Worm (Caenorhabditis elegans): ENCODE measurements around the gene F09B9.5.

F09B9.5 gene

ce11 chrX:10132546-10133032, 22.0 kb upstream of the F09B9.5 start (continued):
- TF ChIP-seq odd-2 (tag; optimal IDR thresholded peaks at IDR 0.05), result peak; percentile 42

- TF ChIP-seq nhr-11 (tag; optimal IDR thresholded peaks at IDR 0.05) (no peak), K09A11.1 (tag; optimal IDR thresholded peaks at IDR 0.05; ENCODE audit: insufficient read depth) (no peak), che-1 (tag; optimal IDR thresholded peaks at IDR 0.05) (no peak), zip-5 (tag; optimal IDR thresholded peaks at IDR 0.05) (no peak), ceh-24 (tag; optimal IDR thresholded peaks at IDR 0.05) (no peak), sdc-2 (tag; optimal IDR thresholded peaks at IDR 0.05) (no peak), mec-3 (tag; optimal IDR thresholded peaks at IDR 0.05; ENCODE audit: borderline replicate concordance) (no peak), ama-1 (optimal IDR thresholded peaks at IDR 0.05) (no peak), unc-42 (tag; optimal IDR thresholded peaks at IDR 0.05) (no peak), Y22D7AL.16 (tag; optimal IDR thresholded peaks at IDR 0.05) (no peak), pros-1 (tag; optimal IDR thresholded peaks at IDR 0.05) (no peak), ref-2 (tag; optimal IDR thresholded peaks at IDR 0.05) (no peak), ceh-48 (tag; optimal IDR thresholded peaks at IDR 0.05) (no peak), ceh-9 (tag; optimal IDR thresholded peaks at IDR 0.05) (no peak), ets-4 (tag; optimal IDR thresholded peaks at IDR 0.05) (no peak), K02D7.2 (tag; optimal IDR thresholded peaks at IDR 0.05) (no peak), unc-86 (tag; optimal IDR thresholded peaks at IDR 0.05) (no peak)
Observed at ce11 chrX:10133082-10133481, 21.5 kb upstream of the F09B9.5 start, which contains the start of gene unc-58. TSS of gene unc-58 (minus strand) at chrX:10133182.

- no peak for TF ChIP-seq pqm-1 (tag; optimal IDR thresholded peaks at IDR 0.05)
Observed at ce11 chrX:10138494-10138893, 16.1 kb upstream of the F09B9.5 start, which contains the start of gene moc-1. TSS of gene moc-1 (minus strand) at chrX:10138620.

- no peak for TF ChIP-seq rnt-1 (tag; optimal IDR thresholded peaks at IDR 0.05)
- TF ChIP-seq nfya-1 (tag; optimal IDR thresholded peaks at IDR 0.05), result no peak
- TF ChIP-seq hlh-13 (GFP tag; optimal IDR thresholded peaks at IDR 0.05), result no peak
- no peak for TF ChIP-seq npax-4 (tag; optimal IDR thresholded peaks at IDR 0.05)
- TF ChIP-seq madf-2 (tag; optimal IDR thresholded peaks at IDR 0.05), result no peak
- no peak for TF ChIP-seq C08G9.2 (tag; optimal IDR thresholded peaks at IDR 0.05)
- TF ChIP-seq pros-1 (tag; optimal IDR thresholded peaks at IDR 0.05), result no peak
- TF ChIP-seq syd-9 (tag; optimal IDR thresholded peaks at IDR 0.05), result no peak
- TF ChIP-seq fkh-10 (GFP tag; optimal IDR thresholded peaks at IDR 0.05), result no peak
- no peak for TF ChIP-seq ceh-24 (tag; optimal IDR thresholded peaks at IDR 0.05)
- no peak for TF ChIP-seq lin-11 (tag; optimal IDR thresholded peaks at IDR 0.05)
- TF ChIP-seq hlh-6 (tag; optimal IDR thresholded peaks at IDR 0.05), result no peak
- no peak for TF ChIP-seq ceh-22 (tag; optimal IDR thresholded peaks at IDR 0.05)
- no peak for TF ChIP-seq lim-6 (tag; optimal IDR thresholded peaks at IDR 0.05)
- no peak for TF ChIP-seq Y22D7AL.16 (tag; optimal IDR thresholded peaks at IDR 0.05)
- TF ChIP-seq elt-4 (tag; optimal IDR thresholded peaks at IDR 0.05), result no peak
- TF ChIP-seq unc-3 (GFP tag; conservative IDR thresholded peaks at IDR 0.05), result no peak
- no peak for TF ChIP-seq unc-3 (tag; optimal IDR thresholded peaks at IDR 0.05)
- no peak for TF ChIP-seq ceh-2 (tag; optimal IDR thresholded peaks at IDR 0.05)
Observed at ce11 chrX:10141264-10141663, 13.4 kb upstream of the F09B9.5 start.

ce11 chrX:10141963-10142431, 12.6 kb upstream of the F09B9.5 start, which contains the start of gene oac-14:
TSS of gene oac-14 (minus strand) at chrX:10142013.
- TF ChIP-seq elt-2 (tag; optimal IDR thresholded peaks at IDR 0.05), result peak; percentile 54
- TF ChIP-seq ceh-45 (GFP tag; IDR thresholded peaks at IDR 0.05), result no peak
